Worm (Caenorhabditis elegans) whole organism, L1 larva: ENCODE results near the gene lido-13.
"Not testable (repeated sequence)": the region's sequence is repeated elsewhere in the genome, so short reads cannot be mapped to it uniquely, and the experiment has no call there.

ENCODE experiments used
- C16A3.4 ChIP-seq: fragments of 150-350 bp; optimal IDR thresholded peaks from 2 replicates; lab custom pipeline; 2014; ENCODE audit warnings: missing biosample characterization, missing genetic modification characterization
- C34B4.2 ChIP-seq: sonication (generic microtip); optimal IDR thresholded peaks from 2 replicates; lab custom pipeline; 2017; ENCODE audit warnings: mild to moderate bottlenecking, missing genetic modification characterization, missing compliant biosample characterization
- blmp-1 ChIP-seq: fragments of 150-350 bp; optimal IDR thresholded peaks from 2 replicates; lab custom pipeline; 2014; ENCODE audit warnings: missing biosample characterization, missing genetic modification characterization
- ceh-8 ChIP-seq: fragments of 200-800 bp; sonication (Bioruptor generic); optimal IDR thresholded peaks from 2 replicates; lab custom pipeline; 2018; ENCODE audit warnings: mild to moderate bottlenecking, missing genetic modification characterization, moderate library complexity, missing compliant biosample characterization
- efl-1 ChIP-seq, 4 experiments: fragments of 150-350 bp; optimal IDR thresholded peaks in 3 of 4; peaks in 1 of 4; 1 replicate in 1 of 4; 2 replicates in 3 of 4; lab custom pipeline; 2014; ENCODE audit warnings: missing biosample characterization in 2 of 4, missing genetic modification characterization in 2 of 4, missing genetic modification reagents in 2 of 4
- egl-13 ChIP-seq: sonication (generic microtip); optimal IDR thresholded peaks from 2 replicates; lab custom pipeline; 2016; ENCODE audit warnings: missing genotype, missing genetic modification reagents, missing genetic modification characterization, missing compliant biosample characterization
- elt-2 ChIP-seq: sonication (generic microtip); optimal IDR thresholded peaks from 2 replicates; lab custom pipeline; 2016; ENCODE audit warnings: missing genetic modification characterization, mild to moderate bottlenecking, inconsistent platforms, missing compliant biosample characterization, missing genetic modification reagents
- elt-3 ChIP-seq, 6 experiments: fragments of 150-350 bp in 1 of 6; sonication (generic microtip); optimal IDR thresholded peaks; 2 replicates each; lab custom pipeline; 2017 to 2018; ENCODE audit warnings: missing biosample characterization in 6 of 6, missing genetic modification characterization in 6 of 6, inconsistent platforms in 1 of 6
- ets-5 ChIP-seq: fragments of 200-800 bp; sonication (Bioruptor generic); IDR thresholded peaks from 2 replicates; pipeline ENCODE4 v1.3.6; 2022; ENCODE audit warnings: missing genetic modification characterization, missing compliant biosample characterization
- fkh-4 ChIP-seq: sonication (generic microtip); optimal IDR thresholded peaks from 2 replicates; lab custom pipeline; 2016; ENCODE audit warnings: missing compliant biosample characterization, missing genetic modification characterization, borderline replicate concordance
- fkh-8 ChIP-seq: sonication (generic microtip); optimal IDR thresholded peaks from 2 replicates; lab custom pipeline; 2016; ENCODE audit warnings: mild to moderate bottlenecking, missing genetic modification characterization, missing compliant biosample characterization
- jun-1 ChIP-seq: fragments of 150-350 bp; optimal IDR thresholded peaks from 2 replicates; lab custom pipeline; 2014; ENCODE audit warnings: missing biosample characterization, missing genetic modification reagents, missing genetic modification characterization
- lin-14 ChIP-seq: fragments of 200-800 bp; sonication (Bioruptor generic); optimal IDR thresholded peaks from 2 replicates; lab custom pipeline; 2018; ENCODE audit warnings: mild to moderate bottlenecking, missing genetic modification characterization, moderate library complexity, missing compliant biosample characterization
- lin-15B ChIP-seq: fragments of 150-350 bp; sonication (generic microtip); optimal IDR thresholded peaks from 3 replicates; lab custom pipeline; 2014; ENCODE audit warnings: missing biosample characterization, missing genetic modification characterization
- lin-35 ChIP-seq, 2 experiments: fragments of 150-350 bp; optimal IDR thresholded peaks; 2 replicates each; lab custom pipeline; 2014; ENCODE audit warnings: missing biosample characterization in 2 of 2, missing genetic modification characterization in 2 of 2, missing genetic modification reagents in 2 of 2
- mdl-1 ChIP-seq, 2 experiments: fragments of 150-350 bp; optimal IDR thresholded peaks; 2 replicates each; lab custom pipeline; 2014 to 2017; ENCODE audit warnings: missing biosample characterization in 2 of 2, missing genetic modification characterization in 2 of 2, inconsistent platforms in 1 of 2
- mep-1 ChIP-seq: fragments of 150-350 bp; optimal IDR thresholded peaks from 2 replicates; lab custom pipeline; 2014; ENCODE audit warnings: missing biosample characterization, missing genetic modification characterization
- nhr-12 ChIP-seq: sonication (generic microtip); optimal IDR thresholded peaks from 2 replicates; lab custom pipeline; 2017; ENCODE audit warnings: missing biosample characterization, missing genetic modification characterization
- nhr-20 ChIP-seq: sonication (generic microtip); optimal IDR thresholded peaks from 2 replicates; lab custom pipeline; 2016; ENCODE audit warnings: mild to moderate bottlenecking, missing genetic modification characterization, missing compliant biosample characterization
- nhr-237 ChIP-seq: fragments of 150-350 bp; optimal IDR thresholded peaks from 2 replicates; lab custom pipeline; 2014; ENCODE audit warnings: missing biosample characterization, missing genetic modification characterization
- nhr-76 ChIP-seq: sonication (generic microtip); optimal IDR thresholded peaks from 2 replicates; lab custom pipeline; 2017; ENCODE audit warnings: missing biosample characterization, missing genetic modification characterization
- nhr-77 ChIP-seq: fragments of 150-350 bp; optimal IDR thresholded peaks from 2 replicates; lab custom pipeline; 2014; ENCODE audit warnings: missing biosample characterization, missing genetic modification characterization
- nhr-84 ChIP-seq: sonication (generic microtip); optimal IDR thresholded peaks from 2 replicates; lab custom pipeline; 2017; ENCODE audit warnings: missing biosample characterization, missing genetic modification characterization
- nhr-85 ChIP-seq: sonication (generic microtip); peaks from one replicate; lab custom pipeline; 2016; ENCODE audit warnings: missing genetic modification characterization, inconsistent platforms, missing compliant biosample characterization
- pqm-1 ChIP-seq: sonication (generic microtip); optimal IDR thresholded peaks from 3 replicates; lab custom pipeline; 2017; ENCODE audit warnings: missing biosample characterization, missing genetic modification characterization
- rnt-1 ChIP-seq: sonication (generic microtip); optimal IDR thresholded peaks from 2 replicates; lab custom pipeline; 2016; ENCODE audit warnings: mild to moderate bottlenecking, missing genetic modification characterization, moderate library complexity, missing compliant biosample characterization
- snpc-4 ChIP-seq: fragments of 150-350 bp; optimal IDR thresholded peaks from 2 replicates; lab custom pipeline; 2014; ENCODE audit warnings: missing biosample characterization, missing genetic modification characterization
- snu-23 ChIP-seq: sonication (generic microtip); optimal IDR thresholded peaks from 2 replicates; lab custom pipeline; 2016; ENCODE audit warnings: missing genetic modification characterization, missing compliant biosample characterization
- swsn-7 ChIP-seq: sonication (generic microtip); optimal IDR thresholded peaks from 2 replicates; lab custom pipeline; 2016; ENCODE audit warnings: missing genetic modification characterization, missing compliant biosample characterization
- tbx-2 ChIP-seq: sonication (generic microtip); optimal IDR thresholded peaks from 2 replicates; lab custom pipeline; 2016; ENCODE audit warnings: missing genetic modification characterization, missing compliant biosample characterization
- zag-1 ChIP-seq: fragments of 150-350 bp; optimal IDR thresholded peaks from 2 replicates; lab custom pipeline; 2014; ENCODE audit warnings: missing biosample characterization, missing genetic modification characterization

The lido-13 gene

DNA sequence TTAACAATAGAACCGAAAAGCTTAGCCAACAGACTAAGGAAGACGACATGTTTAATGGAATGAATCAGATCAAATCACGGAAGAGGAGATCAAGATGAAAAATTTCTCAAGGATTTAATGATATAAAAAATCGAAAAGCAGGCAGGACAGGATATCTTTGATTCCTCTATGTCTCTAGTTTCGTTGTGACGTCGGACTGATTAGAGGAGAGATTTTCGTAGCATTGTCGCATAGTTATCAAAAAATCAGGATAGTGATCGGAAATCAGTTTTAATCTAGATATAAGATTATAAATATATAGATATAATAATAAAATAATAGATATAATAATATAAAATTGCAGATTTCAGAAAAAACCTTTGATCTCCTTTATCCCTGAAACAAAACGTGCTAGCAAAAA is 10.8 kb downstream of the lido-13 start, which contains the start of gene B0454.8:
TSS of gene B0454.8 (minus strand) at position 101 of the 400 bp plus-strand sequence.
- no peak for TF ChIP-seq ceh-8 (GFP tag; lab: Kevin White, UChicago)
- no peak for TF ChIP-seq snpc-4 (tag; lab: Kevin White, UChicago)
- no peak for TF ChIP-seq nhr-12 (tag; lab: Kevin White, UChicago)
- no peak for TF ChIP-seq nhr-76 (tag; lab: Kevin White, UChicago)

DNA sequence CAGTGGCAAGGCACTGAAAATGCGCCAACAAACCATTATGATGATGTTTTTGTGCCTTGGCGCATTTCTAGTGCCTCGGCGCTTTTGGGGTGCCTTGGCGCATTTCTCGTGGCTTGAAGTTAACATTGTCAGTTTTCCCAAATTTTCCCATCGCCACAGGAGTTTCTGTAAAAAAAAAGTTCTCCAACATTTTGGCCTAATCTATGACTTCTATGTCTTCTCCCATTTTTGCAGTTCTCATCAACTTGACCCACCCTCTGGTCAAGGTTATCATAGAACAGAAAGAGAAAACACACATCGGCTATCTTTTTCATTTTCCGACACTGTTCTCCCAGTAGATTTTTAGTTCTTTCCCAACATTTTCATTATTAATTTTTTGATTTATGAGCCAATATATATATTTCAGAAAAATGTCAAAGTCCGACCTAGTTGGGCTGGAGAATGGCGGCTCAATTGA is 15.6 kb downstream of the lido-13 start, which contains the start of the genes B0454.26 and B0454.5:
TSS of gene B0454.26 (minus strand) at position 101 of the 457 bp plus-strand sequence.
TSS of gene B0454.5 (plus strand) at position 407 of the 457 bp plus-strand sequence.
- TF ChIP-seq fkh-4 (tag; lab: Kevin White, UChicago) (no peak), lin-15B (tag; lab: Kevin White, UChicago) (no peak), blmp-1 (tag; lab: Kevin White, UChicago) (peak; percentile 58), fkh-8 (tag; lab: Kevin White, UChicago) (no peak), pqm-1 (tag; lab: Kevin White, UChicago) (no peak), mep-1 (tag; lab: Kevin White, UChicago) (no peak), C34B4.2 (tag; lab: Kevin White, UChicago) (no peak), efl-1 (optimal IDR thresholded peaks at IDR 0.05; lab: Kevin White, UChicago) (no peak), efl-1 (GFP tag; optimal IDR thresholded peaks at IDR 0.05 in 1 of 2; lab: Kevin White, UChicago) (peak in 1 of 2 experiments; percentile 2), lin-14 (GFP tag; lab: Kevin White, UChicago) (no peak)
- TF ChIP-seq, all 84 proteins: peak for 2

DNA sequence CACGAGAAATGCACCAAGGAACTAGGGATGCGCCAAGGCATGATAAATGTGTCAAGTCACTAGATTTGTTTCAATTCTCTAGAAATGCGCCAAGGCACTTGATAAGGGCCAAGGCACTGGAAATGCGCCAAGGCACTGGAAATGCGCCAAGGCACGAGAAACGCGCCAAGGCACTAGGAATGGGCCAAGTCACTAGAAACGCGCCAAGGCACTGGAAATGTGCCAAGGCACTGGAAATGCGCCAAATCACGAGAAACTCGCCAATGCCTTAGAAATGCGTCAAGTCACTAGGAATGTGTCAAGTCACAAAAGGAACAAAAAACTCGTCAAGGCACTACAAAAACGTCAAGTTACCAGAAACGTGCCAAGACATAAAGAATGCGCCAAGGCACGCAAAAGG is 17.8 kb downstream of the lido-13 start:
- TF ChIP-seq lin-35 (GFP tag; optimal IDR thresholded peaks at IDR 0.05; lab: Kevin White, UChicago) (no peak), efl-1 (optimal IDR thresholded peaks at IDR 0.05; lab: Kevin White, UChicago) (no peak), efl-1 (GFP tag; optimal IDR thresholded peaks at IDR 0.05 in 1 of 2; lab: Kevin White, UChicago) (peak in 1 of 2 experiments; percentile 92), nhr-85 (tag; lab: Kevin White, UChicago) (peak; percentile 43)

DNA sequence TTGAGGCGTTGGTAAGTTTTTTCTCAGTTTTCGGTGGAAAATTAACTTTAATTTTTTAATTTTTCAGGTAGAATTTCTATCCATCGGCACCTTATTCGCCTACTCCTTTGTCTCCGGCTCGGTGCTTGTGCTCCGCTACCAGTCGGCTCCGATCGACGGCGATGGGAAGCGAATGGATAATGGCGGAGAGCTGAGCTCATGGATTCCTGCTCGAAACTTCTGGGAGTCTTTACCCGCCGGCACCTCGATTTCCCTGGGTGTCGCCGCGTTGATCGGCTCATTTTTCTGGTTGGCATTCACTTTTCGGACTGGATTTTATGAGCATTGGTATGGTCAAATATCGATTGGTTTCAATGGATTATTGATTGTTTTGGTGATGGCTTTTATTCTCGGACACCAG is 19.2 kb downstream of the lido-13 start:
- TF ChIP-seq rnt-1 (tag; lab: Kevin White, UChicago) (no peak), egl-13 (tag; lab: Kevin White, UChicago) (no peak), swsn-7 (tag; lab: Kevin White, UChicago) (no peak), nhr-237 (no peak), mdl-1 (tag; optimal IDR thresholded peaks at IDR 0.05; lab: Kevin White, UChicago) (no peak), fkh-8 (tag; lab: Kevin White, UChicago) (no peak), ceh-8 (GFP tag; lab: Kevin White, UChicago) (no peak)
- TF ChIP-seq, all 84 proteins: peak for 0

DNA sequence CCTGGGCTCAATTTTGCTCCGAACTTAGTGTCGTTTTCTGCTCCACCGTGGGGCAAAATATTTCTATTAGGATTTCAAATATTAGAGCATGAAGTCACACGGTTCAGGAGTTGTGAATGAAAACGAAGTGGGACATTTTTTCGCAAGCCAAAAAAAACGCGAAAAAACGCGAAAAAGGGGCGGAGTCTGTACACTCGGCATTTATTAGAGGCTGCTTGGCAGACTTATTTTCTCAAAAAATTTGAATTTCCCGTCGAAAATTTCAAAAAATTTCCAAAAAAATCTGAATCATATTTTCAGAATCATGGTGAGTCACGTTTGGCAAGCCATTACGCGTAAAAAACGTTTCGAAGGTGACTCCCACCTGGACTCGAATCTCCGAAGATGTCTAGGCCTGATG is 21.6 kb downstream of the lido-13 start, which contains the start of gene B0454.6:
TSS of gene B0454.6 (plus strand) at position 301 of the 400 bp plus-strand sequence.
- TF ChIP-seq blmp-1 (tag; lab: Kevin White, UChicago); nhr-77 (tag; lab: Kevin White, UChicago); nhr-237: not testable (repeated sequence)

DNA sequence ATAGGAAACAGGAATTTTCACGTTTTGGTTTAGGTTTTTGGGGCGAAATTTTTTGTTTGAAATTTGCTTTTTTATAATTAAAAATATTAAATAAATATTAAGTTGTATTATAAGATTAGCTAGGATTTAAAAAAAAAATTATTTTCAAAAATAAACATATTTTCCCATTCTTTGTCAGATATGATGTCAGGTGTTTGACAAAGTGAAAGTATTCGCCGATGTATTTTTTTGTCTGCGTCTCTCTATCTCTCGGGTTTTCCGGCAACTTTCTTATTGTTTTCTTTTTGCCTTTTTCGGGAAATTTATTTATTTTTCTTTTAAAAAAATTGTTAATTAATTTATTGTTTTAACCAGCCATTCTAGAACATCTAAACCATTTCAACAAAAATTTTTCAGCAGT is 23.7 kb downstream of the lido-13 start:
- TF ChIP-seq nhr-85 (tag; lab: Kevin White, UChicago) (peak; percentile 57), lin-14 (GFP tag; lab: Kevin White, UChicago) (peak; percentile 29), C34B4.2 (tag; lab: Kevin White, UChicago) (no peak), nhr-84 (tag; lab: Kevin White, UChicago) (no peak), mdl-1 (tag; optimal IDR thresholded peaks at IDR 0.05; lab: Kevin White, UChicago) (no peak), efl-1 (optimal IDR thresholded peaks at IDR 0.05; lab: Kevin White, UChicago) (no peak), efl-1 (GFP tag; optimal IDR thresholded peaks at IDR 0.05 in 1 of 2; lab: Kevin White, UChicago) (no peak), ets-5 (GFP tag; lab: Robert Waterston, UW) (no peak), elt-2 (tag; lab: Kevin White, UChicago) (no peak), blmp-1 (tag; lab: Kevin White, UChicago) (peak; percentile 91)

DNA sequence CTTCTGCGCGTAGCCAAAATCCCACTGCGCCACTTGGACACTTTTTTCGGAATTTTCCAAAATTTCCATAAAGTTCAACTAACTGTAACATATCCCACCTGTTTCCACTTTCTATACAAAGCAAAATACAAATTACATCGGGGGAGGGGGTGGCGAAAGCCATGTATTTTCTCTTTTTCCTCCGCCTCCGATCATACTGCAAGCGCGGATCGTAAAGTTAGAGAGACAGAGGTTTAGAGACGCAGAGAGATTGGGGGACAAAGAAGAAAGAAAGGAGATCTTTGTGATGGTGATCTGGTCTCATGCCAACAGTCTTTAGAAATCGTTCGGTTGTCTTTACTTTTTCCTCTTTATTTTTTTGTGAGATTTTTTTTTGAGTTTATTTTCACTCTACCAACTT is 25.9 kb downstream of the lido-13 start:
- TF ChIP-seq mep-1 (tag; lab: Kevin White, UChicago) (peak; percentile 23), jun-1 (tag; lab: Kevin White, UChicago) (no peak), nhr-20 (tag; lab: Kevin White, UChicago) (no peak), zag-1 (tag; lab: Kevin White, UChicago) (no peak), blmp-1 (tag; lab: Kevin White, UChicago) (peak; percentile 98), efl-1 (optimal IDR thresholded peaks at IDR 0.05; lab: Kevin White, UChicago) (no peak), efl-1 (GFP tag; optimal IDR thresholded peaks at IDR 0.05 in 1 of 2; lab: Kevin White, UChicago) (peak in 1 of 2 experiments; percentile 8), rnt-1 (tag; lab: Kevin White, UChicago) (no peak), snu-23 (GFP tag; lab: Kevin White, UChicago) (peak; percentile 21), tbx-2 (tag; lab: Kevin White, UChicago) (no peak), C16A3.4 (tag; lab: Kevin White, UChicago) (peak; percentile 7), elt-3 (tag; optimal IDR thresholded peaks at IDR 0.05; lab: Kevin White, UChicago) (peak in 1 of 6 experiments; percentile 31)
